Worm (Caenorhabditis elegans) whole organism, midembryonic: Measurements from ENCODE around the gene wdr-31.

Experiments
- T22C8.4 ChIP-seq: fragments of 200-800 bp; sonication (Bioruptor generic); IDR thresholded peaks from 2 replicates; pipeline ENCODE4 v1.3.6; 2022; ENCODE audit warnings: missing genetic modification characterization, missing compliant biosample characterization
- cog-1 ChIP-seq: sonication (generic microtip); optimal IDR thresholded peaks from 2 replicates; lab custom pipeline; 2016; ENCODE audit warnings: missing genetic modification characterization, missing compliant biosample characterization
- flt-1 ChIP-seq: fragments of 200-800 bp; sonication (Bioruptor generic); IDR thresholded peaks from 2 replicates; pipeline ENCODE4 v1.3.6; 2022; ENCODE audit warnings: missing genetic modification characterization, missing compliant biosample characterization
- klf-2 ChIP-seq: fragments of 200-800 bp; sonication (Bioruptor generic); conservative IDR thresholded peaks from 2 replicates; pipeline ENCODE4 v1.3.6; 2022; ENCODE audit warnings: missing genetic modification reagents, missing genetic modification characterization, missing compliant biosample characterization
- med-1 ChIP-seq: sonication (generic microtip); optimal IDR thresholded peaks from 2 replicates; lab custom pipeline; 2017; ENCODE audit warnings: missing genetic modification characterization, mild to moderate bottlenecking, missing compliant biosample characterization, antibody characterized with exemption, missing genetic modification reagents; ENCODE audit not compliant: insufficient read depth
- ref-1 ChIP-seq: fragments of 200-800 bp; sonication (Bioruptor generic); conservative IDR thresholded peaks from 2 replicates; pipeline ENCODE4 v1.3.6; 2022; ENCODE audit warnings: missing genetic modification reagents, missing genetic modification characterization, missing compliant biosample characterization
- tab-1 ChIP-seq: fragments of 200-800 bp; sonication (Bioruptor generic); IDR thresholded peaks from 2 replicates; pipeline ENCODE4 v1.3.6; 2022; ENCODE audit warnings: missing genetic modification characterization, missing compliant biosample characterization
- ztf-23 ChIP-seq: fragments of 200-800 bp; sonication (Bioruptor generic); IDR thresholded peaks from 2 replicates; pipeline ENCODE4 v1.3.6; 2022; ENCODE audit warnings: missing genetic modification reagents, missing genetic modification characterization, missing compliant biosample characterization
- ztf-29 ChIP-seq: fragments of 200-800 bp; sonication (Bioruptor generic); IDR thresholded peaks from 2 replicates; pipeline ENCODE4 v1.3.6; 2022; ENCODE audit warnings: missing genetic modification reagents, missing genetic modification characterization, missing compliant biosample characterization

The wdr-31 gene

ce11 chrII:2735192-2735591 lies at the start of gene wdr-31:
TSS of gene wdr-31 (minus strand) at chrII:2735292.
- TF ChIP-seq ztf-29, result no peak
- no peak for TF ChIP-seq klf-2
- no peak for TF ChIP-seq T22C8.4 (GFP tag; lab: Robert Waterston, UW)
- no peak for TF ChIP-seq cog-1
- no peak for TF ChIP-seq ztf-23 (GFP tag; lab: Robert Waterston, UW)
- no peak for TF ChIP-seq tab-1
- TF ChIP-seq ref-1 (GFP tag; lab: Robert Waterston, UW), result no peak
- TF ChIP-seq med-1 (GFP tag; lab: Kevin White, UChicago), result no peak
- no peak for TF ChIP-seq flt-1 (GFP tag; lab: Robert Waterston, UW)

ce11 chrII:2783380-2783779 lies 48.3 kb upstream of the wdr-31 start:
- TF ChIP-seq cog-1 (no peak), T22C8.4 (GFP tag; lab: Robert Waterston, UW) (no peak), med-1 (GFP tag; lab: Kevin White, UChicago) (no peak), ztf-29 (no peak), tab-1 (no peak)

- TF ChIP-seq ref-1 (GFP tag; lab: Robert Waterston, UW) (no peak), cog-1 (no peak), med-1 (GFP tag; lab: Kevin White, UChicago) (no peak), ztf-29 (no peak), flt-1 (GFP tag; lab: Robert Waterston, UW) (no peak), tab-1 (no peak), T22C8.4 (GFP tag; lab: Robert Waterston, UW) (no peak), klf-2 (no peak), ztf-23 (GFP tag; lab: Robert Waterston, UW) (no peak)
These were observed 46.3 kb upstream of the wdr-31 start, which contains the start of gene F08D12.2 for ce11 chrII:2781355-2781754. TSS of gene F08D12.2 (plus strand) at chrII:2781655.

- TF ChIP-seq ztf-23 (GFP tag; lab: Robert Waterston, UW) (no peak), T22C8.4 (GFP tag; lab: Robert Waterston, UW) (no peak), med-1 (GFP tag; lab: Kevin White, UChicago) (no peak), flt-1 (GFP tag; lab: Robert Waterston, UW) (no peak), ref-1 (GFP tag; lab: Robert Waterston, UW) (no peak)
These were observed 45.7 kb upstream of the wdr-31 start for ce11 chrII:2780804-2781203.

- TF ChIP-seq T22C8.4 (GFP tag; lab: Robert Waterston, UW), result no peak
- TF ChIP-seq ztf-23 (GFP tag; lab: Robert Waterston, UW), result no peak
- TF ChIP-seq cog-1, result no peak
- TF ChIP-seq med-1 (GFP tag; lab: Kevin White, UChicago), result no peak
- no peak for TF ChIP-seq tab-1
- no peak for TF ChIP-seq ztf-29
- TF ChIP-seq klf-2, result no peak
- TF ChIP-seq ref-1 (GFP tag; lab: Robert Waterston, UW), result no peak
- no peak for TF ChIP-seq flt-1 (GFP tag; lab: Robert Waterston, UW)
These were observed 44.2 kb upstream of the wdr-31 start, which contains the start of gene F08D12.3 for ce11 chrII:2779253-2779652. TSS of gene F08D12.3 (plus strand) at chrII:2779553.

- no peak for TF ChIP-seq klf-2
- no peak for TF ChIP-seq tab-1
- TF ChIP-seq T22C8.4 (GFP tag; lab: Robert Waterston, UW), result no peak
- TF ChIP-seq ztf-23 (GFP tag; lab: Robert Waterston, UW), result no peak
- no peak for TF ChIP-seq ztf-29
- TF ChIP-seq flt-1 (GFP tag; lab: Robert Waterston, UW), result no peak
- no peak for TF ChIP-seq ref-1 (GFP tag; lab: Robert Waterston, UW)
- TF ChIP-seq med-1 (GFP tag; lab: Kevin White, UChicago), result no peak
- TF ChIP-seq cog-1, result no peak
These were observed 42.8 kb upstream of the wdr-31 start, which contains the start of gene F08D12.4 for ce11 chrII:2777846-2778245. TSS of gene F08D12.4 (plus strand) at chrII:2778146.

ce11 chrII:2774904-2775303 lies 39.8 kb upstream of the wdr-31 start, which contains the start of gene fbxb-111:
TSS of gene fbxb-111 (minus strand) at chrII:2775004.
- no peak for TF ChIP-seq T22C8.4 (GFP tag; lab: Robert Waterston, UW)
- TF ChIP-seq flt-1 (GFP tag; lab: Robert Waterston, UW), result no peak
- TF ChIP-seq ztf-29, result no peak
- no peak for TF ChIP-seq cog-1
- no peak for TF ChIP-seq ztf-23 (GFP tag; lab: Robert Waterston, UW)
- TF ChIP-seq tab-1, result no peak

- no peak for TF ChIP-seq T22C8.4 (GFP tag; lab: Robert Waterston, UW)
These were observed 38.4 kb upstream of the wdr-31 start, which contains the start of gene sdz-9 for ce11 chrII:2773534-2773933. TSS of gene sdz-9 (minus strand) at chrII:2773634.

- TF ChIP-seq tab-1 (no peak), ref-1 (GFP tag; lab: Robert Waterston, UW) (no peak)
These were observed 37.1 kb upstream of the wdr-31 start, which contains the start of gene sdz-10 for ce11 chrII:2772166-2772565. TSS of gene sdz-10 (minus strand) at chrII:2772266.

- TF ChIP-seq ztf-23 (GFP tag; lab: Robert Waterston, UW) (no peak), med-1 (GFP tag; lab: Kevin White, UChicago) (no peak), cog-1 (no peak), tab-1 (no peak), ref-1 (GFP tag; lab: Robert Waterston, UW) (no peak), T22C8.4 (GFP tag; lab: Robert Waterston, UW) (no peak), ztf-29 (no peak), klf-2 (no peak), flt-1 (GFP tag; lab: Robert Waterston, UW) (no peak)
These were observed 35.7 kb upstream of the wdr-31 start, which contains the start of gene fbxb-105 for ce11 chrII:2770788-2771187. TSS of gene fbxb-105 (minus strand) at chrII:2770888.

- TF ChIP-seq ztf-23 (GFP tag; lab: Robert Waterston, UW), result no peak
- no peak for TF ChIP-seq ref-1 (GFP tag; lab: Robert Waterston, UW)
- TF ChIP-seq tab-1, result no peak
- no peak for TF ChIP-seq med-1 (GFP tag; lab: Kevin White, UChicago)
- no peak for TF ChIP-seq cog-1
- no peak for TF ChIP-seq klf-2
- no peak for TF ChIP-seq T22C8.4 (GFP tag; lab: Robert Waterston, UW)
- no peak for TF ChIP-seq flt-1 (GFP tag; lab: Robert Waterston, UW)
- no peak for TF ChIP-seq ztf-29
These were observed 33.9 kb upstream of the wdr-31 start, which contains the start of gene F08D12.7 for ce11 chrII:2769021-2769420. TSS of gene F08D12.7 (minus strand) at chrII:2769121.
